Worm (Caenorhabditis elegans) whole organism, L1 larva: ENCODE results near the gene ZK1240.2.
A peak's percentile ranks its signal among the peaks of the same experiment; 100 is the strongest.

Experiments
- C04F5.9 ChIP-seq: sonication (generic microtip); optimal IDR thresholded peaks from 2 replicates; lab custom pipeline; 2016; ENCODE audit warnings: missing genetic modification characterization, missing compliant biosample characterization
- Y116A8C.19 ChIP-seq: sonication (generic microtip); optimal IDR thresholded peaks from 2 replicates; lab custom pipeline; 2016; ENCODE audit warnings: missing compliant biosample characterization, missing genetic modification characterization, borderline replicate concordance
- alr-1 ChIP-seq: fragments of 200-800 bp; sonication (Bioruptor generic); optimal IDR thresholded peaks from 2 replicates; lab custom pipeline; 2018; ENCODE audit warnings: borderline replicate concordance, mild to moderate bottlenecking, missing genetic modification characterization, missing compliant biosample characterization
- aly-2 ChIP-seq: fragments of 150-350 bp; optimal IDR thresholded peaks from 2 replicates; lab custom pipeline; 2014; ENCODE audit warnings: missing biosample characterization, missing genetic modification characterization
- ama-1 ChIP-seq: fragments of 150-350 bp; optimal IDR thresholded peaks from 2 replicates; lab custom pipeline; 2014
- ceh-63 ChIP-seq: fragments of 200-800 bp; sonication (Bioruptor generic); optimal IDR thresholded peaks from 2 replicates; lab custom pipeline; 2018; ENCODE audit warnings: mild to moderate bottlenecking, missing genetic modification characterization, missing compliant biosample characterization
- ces-1 ChIP-seq: fragments of 150-350 bp; optimal IDR thresholded peaks from 2 replicates; lab custom pipeline; 2014; ENCODE audit warnings: missing biosample characterization, missing genetic modification reagents, missing genetic modification characterization
- efl-1 ChIP-seq, 4 experiments: fragments of 150-350 bp; optimal IDR thresholded peaks in 3 of 4; peaks in 1 of 4; 1 replicate in 1 of 4; 2 replicates in 3 of 4; lab custom pipeline; 2014; ENCODE audit warnings: missing biosample characterization in 2 of 4, missing genetic modification characterization in 2 of 4, missing genetic modification reagents in 2 of 4
- efl-3 ChIP-seq: fragments of 200-800 bp; sonication (Bioruptor generic); optimal IDR thresholded peaks from 2 replicates; lab custom pipeline; 2018; ENCODE audit warnings: mild to moderate bottlenecking, missing genetic modification characterization, missing compliant biosample characterization
- egl-13 ChIP-seq: sonication (generic microtip); optimal IDR thresholded peaks from 2 replicates; lab custom pipeline; 2016; ENCODE audit warnings: missing genotype, missing genetic modification reagents, missing genetic modification characterization, missing compliant biosample characterization
- elt-2 ChIP-seq: sonication (generic microtip); optimal IDR thresholded peaks from 2 replicates; lab custom pipeline; 2016; ENCODE audit warnings: missing genetic modification characterization, mild to moderate bottlenecking, inconsistent platforms, missing compliant biosample characterization, missing genetic modification reagents
- elt-3 ChIP-seq, 6 experiments: fragments of 150-350 bp in 1 of 6; sonication (generic microtip); optimal IDR thresholded peaks; 2 replicates each; lab custom pipeline; 2017 to 2018; ENCODE audit warnings: missing biosample characterization in 6 of 6, missing genetic modification characterization in 6 of 6, inconsistent platforms in 1 of 6
- ets-5 ChIP-seq: fragments of 200-800 bp; sonication (Bioruptor generic); IDR thresholded peaks from 2 replicates; pipeline ENCODE4 v1.3.6; 2022; ENCODE audit warnings: missing genetic modification characterization, missing compliant biosample characterization
- fkh-10 ChIP-seq: sonication (generic microtip); optimal IDR thresholded peaks from 2 replicates; lab custom pipeline; 2017; ENCODE audit warnings: missing biosample characterization, missing genetic modification reagents, missing genetic modification characterization
- fkh-4 ChIP-seq: sonication (generic microtip); optimal IDR thresholded peaks from 2 replicates; lab custom pipeline; 2016; ENCODE audit warnings: missing compliant biosample characterization, missing genetic modification characterization, borderline replicate concordance
- grh-1 ChIP-seq: fragments of 200-800 bp; sonication (Bioruptor generic); IDR thresholded peaks from 2 replicates; pipeline ENCODE4 v1.3.6; 2022; ENCODE audit warnings: missing genetic modification reagents, missing genetic modification characterization, missing compliant biosample characterization
- hlh-17 ChIP-seq: fragments of 200-800 bp; sonication (Bioruptor generic); optimal IDR thresholded peaks from 2 replicates; lab custom pipeline; 2018; ENCODE audit warnings: missing genetic modification characterization, mild to moderate bottlenecking, missing compliant biosample characterization, moderate library complexity, borderline replicate concordance
- hlh-4 ChIP-seq: sonication (generic microtip); optimal IDR thresholded peaks from 2 replicates; lab custom pipeline; 2016; ENCODE audit warnings: mild to moderate bottlenecking, missing genetic modification characterization, missing compliant biosample characterization
- hpl-2 ChIP-seq: fragments of 150-350 bp; optimal IDR thresholded peaks from 2 replicates; lab custom pipeline; 2014; ENCODE audit warnings: missing biosample characterization, missing genetic modification reagents, missing genetic modification characterization
- irx-1 ChIP-seq: sonication (generic microtip); optimal IDR thresholded peaks from 2 replicates; lab custom pipeline; 2016; ENCODE audit warnings: missing genetic modification characterization, missing compliant biosample characterization
- lin-13 ChIP-seq: fragments of 150-350 bp; optimal IDR thresholded peaks from 2 replicates; lab custom pipeline; 2014; ENCODE audit warnings: missing biosample characterization, missing genetic modification reagents, missing genetic modification characterization
- lin-15B ChIP-seq: fragments of 150-350 bp; sonication (generic microtip); optimal IDR thresholded peaks from 3 replicates; lab custom pipeline; 2014; ENCODE audit warnings: missing biosample characterization, missing genetic modification characterization
- lin-35 ChIP-seq, 2 experiments: fragments of 150-350 bp; optimal IDR thresholded peaks; 2 replicates each; lab custom pipeline; 2014; ENCODE audit warnings: missing biosample characterization in 2 of 2, missing genetic modification characterization in 2 of 2, missing genetic modification reagents in 2 of 2
- lin-39 ChIP-seq: fragments of 150-350 bp; optimal IDR thresholded peaks from 2 replicates; lab custom pipeline; 2014; ENCODE audit warnings: missing biosample characterization, missing genetic modification reagents, missing genetic modification characterization
- lir-3 ChIP-seq: sonication (generic microtip); optimal IDR thresholded peaks from 2 replicates; lab custom pipeline; 2016; ENCODE audit warnings: mild to moderate bottlenecking, missing genetic modification characterization, moderate library complexity, missing compliant biosample characterization; ENCODE audit not compliant: poor library complexity
- lsy-2 ChIP-seq, 2 experiments: fragments of 150-350 bp; optimal IDR thresholded peaks; 2 replicates each; lab custom pipeline; 2014; ENCODE audit warnings: missing biosample characterization in 2 of 2, missing genetic modification characterization in 2 of 2
- mdl-1 ChIP-seq, 2 experiments: fragments of 150-350 bp; optimal IDR thresholded peaks; 2 replicates each; lab custom pipeline; 2014 to 2017; ENCODE audit warnings: missing biosample characterization in 2 of 2, missing genetic modification characterization in 2 of 2, inconsistent platforms in 1 of 2
- nhr-12 ChIP-seq: sonication (generic microtip); optimal IDR thresholded peaks from 2 replicates; lab custom pipeline; 2017; ENCODE audit warnings: missing biosample characterization, missing genetic modification characterization
- nhr-20 ChIP-seq: sonication (generic microtip); optimal IDR thresholded peaks from 2 replicates; lab custom pipeline; 2016; ENCODE audit warnings: mild to moderate bottlenecking, missing genetic modification characterization, missing compliant biosample characterization
- nhr-237 ChIP-seq: fragments of 150-350 bp; optimal IDR thresholded peaks from 2 replicates; lab custom pipeline; 2014; ENCODE audit warnings: missing biosample characterization, missing genetic modification characterization
- nhr-28 ChIP-seq: fragments of 150-350 bp; optimal IDR thresholded peaks from 2 replicates; lab custom pipeline; 2014; ENCODE audit warnings: missing biosample characterization, missing genetic modification characterization
- nhr-71 ChIP-seq: sonication (generic microtip); optimal IDR thresholded peaks from 2 replicates; lab custom pipeline; 2016; ENCODE audit warnings: mild to moderate bottlenecking, missing genetic modification characterization, moderate library complexity, missing compliant biosample characterization
- nhr-90 ChIP-seq: sonication (generic microtip); optimal IDR thresholded peaks from 2 replicates; lab custom pipeline; 2016; ENCODE audit warnings: mild to moderate bottlenecking, missing genetic modification characterization, missing compliant biosample characterization; ENCODE audit not compliant: poor library complexity
- pqm-1 ChIP-seq: sonication (generic microtip); optimal IDR thresholded peaks from 3 replicates; lab custom pipeline; 2017; ENCODE audit warnings: missing biosample characterization, missing genetic modification characterization
- skn-1 ChIP-seq: fragments of 150-350 bp; optimal IDR thresholded peaks from 2 replicates; lab custom pipeline; 2014; ENCODE audit warnings: missing biosample characterization, missing genetic modification characterization
- snpc-4 ChIP-seq: fragments of 150-350 bp; optimal IDR thresholded peaks from 2 replicates; lab custom pipeline; 2014; ENCODE audit warnings: missing biosample characterization, missing genetic modification characterization
- snu-23 ChIP-seq: sonication (generic microtip); optimal IDR thresholded peaks from 2 replicates; lab custom pipeline; 2016; ENCODE audit warnings: missing genetic modification characterization, missing compliant biosample characterization
- sup-37 ChIP-seq: fragments of 200-800 bp; sonication (Bioruptor generic); optimal IDR thresholded peaks from 2 replicates; lab custom pipeline; 2018; ENCODE audit warnings: mild to moderate bottlenecking, missing genetic modification characterization, missing compliant biosample characterization
- tbx-2 ChIP-seq: sonication (generic microtip); optimal IDR thresholded peaks from 2 replicates; lab custom pipeline; 2016; ENCODE audit warnings: missing genetic modification characterization, missing compliant biosample characterization
- tlp-1 ChIP-seq: fragments of 150-350 bp; optimal IDR thresholded peaks from 2 replicates; lab custom pipeline; 2014; ENCODE audit warnings: missing biosample characterization, missing genetic modification characterization
- unc-86 ChIP-seq: sonication (generic microtip); optimal IDR thresholded peaks from 2 replicates; lab custom pipeline; 2016; ENCODE audit warnings: missing genetic modification characterization, missing compliant biosample characterization
- unc-98 ChIP-seq: fragments of 200-800 bp; sonication (Bioruptor generic); IDR thresholded peaks from 2 replicates; pipeline ENCODE4 v1.3.6; 2022; ENCODE audit warnings: missing genetic modification characterization, missing compliant biosample characterization
- vab-15 ChIP-seq: sonication (generic microtip); optimal IDR thresholded peaks from 2 replicates; lab custom pipeline; 2017; ENCODE audit warnings: missing genotype, mild to moderate bottlenecking, missing genetic modification characterization, missing compliant biosample characterization
- xbp-1 ChIP-seq: sonication (generic microtip); optimal IDR thresholded peaks from 2 replicates; lab custom pipeline; 2016; ENCODE audit warnings: missing genetic modification characterization, missing compliant biosample characterization
- zag-1 ChIP-seq: fragments of 150-350 bp; optimal IDR thresholded peaks from 2 replicates; lab custom pipeline; 2014; ENCODE audit warnings: missing biosample characterization, missing genetic modification characterization

The ZK1240.2 gene

DNA sequence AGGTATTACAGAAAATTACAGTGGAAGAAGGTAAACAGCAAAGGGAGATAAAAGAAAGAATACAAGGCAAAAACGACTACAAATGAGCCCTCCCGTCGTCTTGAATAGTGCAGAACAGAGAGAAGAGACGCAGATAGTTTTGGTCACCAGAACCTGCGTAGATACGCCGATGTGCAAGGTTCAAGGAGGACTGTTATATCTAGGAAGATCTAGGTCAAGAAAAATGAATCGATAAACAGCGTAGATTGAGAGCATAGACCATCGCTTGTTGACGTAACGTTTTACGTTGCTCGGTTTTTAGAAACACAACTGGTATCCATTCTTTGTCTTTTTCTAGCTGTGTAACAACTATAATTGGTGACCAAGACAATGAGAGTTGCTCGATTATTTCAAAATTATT, 22.3 kb upstream of the ZK1240.2 start, which contains the start of gene B0281.5:
B0281.5 (minus strand) TSS at position 101 of the 400 bp plus-strand sequence.
- TF ChIP-seq aly-2 (tag; lab: Kevin White, UChicago): no peak
- no peak for TF ChIP-seq hlh-17 (GFP tag; lab: Kevin White, UChicago)
- no peak for TF ChIP-seq nhr-20
- TF ChIP-seq lin-35 (GFP tag; optimal IDR thresholded peaks at IDR 0.05; lab: Kevin White, UChicago): no peak
- TF ChIP-seq lin-39: no peak
- TF ChIP-seq grh-1 (GFP tag; lab: Robert Waterston, UW): no peak
- no peak for TF ChIP-seq elt-3 (tag; optimal IDR thresholded peaks at IDR 0.05; lab: Kevin White, UChicago)
- TF ChIP-seq nhr-28: no peak
- TF ChIP-seq C04F5.9 (tag; lab: Kevin White, UChicago): no peak
- no peak for TF ChIP-seq irx-1 (tag; lab: Kevin White, UChicago)
- no peak for TF ChIP-seq efl-1 (optimal IDR thresholded peaks at IDR 0.05; lab: Kevin White, UChicago)
- no peak for TF ChIP-seq efl-1 (GFP tag; optimal IDR thresholded peaks at IDR 0.05 in 1 of 2; lab: Kevin White, UChicago)
- TF ChIP-seq tlp-1 (tag; lab: Kevin White, UChicago): no peak
- no peak for TF ChIP-seq lin-15B
- TF ChIP-seq hpl-2: no peak
- TF ChIP-seq mdl-1 (tag; optimal IDR thresholded peaks at IDR 0.05; lab: Kevin White, UChicago): no peak
- no peak for TF ChIP-seq nhr-90 (tag; lab: Kevin White, UChicago)
- TF ChIP-seq unc-86 (tag; lab: Kevin White, UChicago): no peak
- no peak for TF ChIP-seq ets-5 (GFP tag; lab: Robert Waterston, UW)

DNA sequence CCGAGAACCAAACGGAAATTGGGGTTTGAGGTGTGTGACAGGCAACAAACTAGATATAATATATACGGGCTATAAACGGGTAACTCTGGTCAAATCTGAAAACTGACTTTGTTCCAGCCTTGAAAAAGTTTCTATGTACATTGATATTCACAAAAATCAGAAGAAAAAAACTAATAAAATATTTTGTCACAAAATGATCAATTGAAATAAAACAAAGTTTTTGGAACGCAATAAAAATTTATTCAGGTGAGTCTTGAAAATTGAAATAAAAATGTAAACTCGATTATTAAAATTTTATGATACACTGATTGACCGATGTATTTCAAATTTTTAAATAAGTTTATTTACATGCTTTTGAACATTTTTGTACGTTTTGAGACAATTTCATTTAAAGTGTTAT, 20.8 kb upstream of the ZK1240.2 start, which contains the start of gene B0281.6:
B0281.6 (minus strand) TSS at position 101 of the 400 bp plus-strand sequence.
- TF ChIP-seq efl-1 (optimal IDR thresholded peaks at IDR 0.05; lab: Kevin White, UChicago): no peak
- TF ChIP-seq efl-1 (GFP tag; optimal IDR thresholded peaks at IDR 0.05 in 1 of 2; lab: Kevin White, UChicago): peak in 1 of 2 experiments; percentile 22
- TF ChIP-seq nhr-71 (tag; lab: Kevin White, UChicago): no peak
- TF ChIP-seq efl-3: no peak

DNA sequence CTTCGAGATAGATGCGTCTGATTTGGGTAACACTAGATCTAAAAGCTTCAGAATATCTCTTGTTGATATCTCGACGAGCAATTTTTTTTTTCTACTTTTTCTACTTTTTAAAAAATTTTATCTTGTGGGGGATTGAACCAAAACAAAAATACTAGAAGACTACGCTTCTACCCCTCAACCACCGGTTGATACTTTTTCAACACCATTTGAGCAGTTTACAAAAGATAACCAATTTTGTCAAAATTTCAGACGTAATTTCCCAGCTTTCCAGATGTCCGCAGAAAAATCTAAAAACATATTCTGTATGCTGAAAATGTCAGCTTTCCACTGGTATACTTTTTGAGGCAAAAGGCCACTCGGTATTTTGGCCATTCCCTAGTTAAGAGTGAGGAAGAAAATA, 18.6 kb upstream of the ZK1240.2 start:
- no peak for TF ChIP-seq nhr-237 (tag; lab: Kevin White, UChicago)
- TF ChIP-seq zag-1 (tag; lab: Kevin White, UChicago): no peak
- TF ChIP-seq ets-5 (GFP tag; lab: Robert Waterston, UW): no peak
- no peak for TF ChIP-seq nhr-12 (tag; lab: Kevin White, UChicago)
- no peak for TF ChIP-seq snu-23 (GFP tag; lab: Kevin White, UChicago)
- no peak for TF ChIP-seq ceh-63 (GFP tag; lab: Kevin White, UChicago)
- TF ChIP-seq lir-3: no peak
- TF ChIP-seq irx-1 (tag; lab: Kevin White, UChicago): no peak
- TF ChIP-seq ces-1 (GFP tag; lab: Kevin White, UChicago): no peak
- TF ChIP-seq hpl-2: no peak
- no peak for TF ChIP-seq alr-1 (tag; lab: Kevin White, UChicago)
- TF ChIP-seq Y116A8C.19: no peak
- no peak for TF ChIP-seq fkh-4
- no peak for TF ChIP-seq egl-13 (tag; lab: Kevin White, UChicago)
- TF ChIP-seq lin-39: no peak
- no peak for TF ChIP-seq ama-1 (lab: Kevin White, UChicago)
- TF ChIP-seq unc-98 (GFP tag; lab: Robert Waterston, UW): no peak
- TF ChIP-seq hlh-4 (tag; lab: Kevin White, UChicago): no peak

DNA sequence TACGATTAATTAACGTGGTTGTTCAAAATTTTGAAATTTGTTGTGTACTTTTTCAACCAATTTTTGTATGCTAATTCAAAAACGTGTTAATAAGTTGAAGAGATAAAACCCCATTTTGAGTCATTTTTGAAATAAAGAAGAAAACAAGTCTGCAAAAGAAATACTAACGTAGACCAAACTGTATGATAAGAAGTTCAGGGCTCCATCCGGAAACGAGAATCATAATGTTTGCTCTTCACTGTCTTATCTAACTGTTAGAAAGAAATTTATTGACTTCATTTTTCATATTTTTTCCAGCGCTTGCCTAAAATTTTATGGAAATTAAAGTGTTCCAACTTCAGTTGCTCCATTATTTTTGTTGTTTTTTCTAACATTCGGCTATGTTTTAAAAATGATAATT, 17.7 kb upstream of the ZK1240.2 start:
- TF ChIP-seq lin-13 (GFP tag; lab: Kevin White, UChicago) (no peak), sup-37 (GFP tag; lab: Kevin White, UChicago) (no peak), efl-1 (optimal IDR thresholded peaks at IDR 0.05; lab: Kevin White, UChicago) (no peak), efl-1 (GFP tag; optimal IDR thresholded peaks at IDR 0.05 in 1 of 2; lab: Kevin White, UChicago) (peak in 1 of 2 experiments; percentile 85), lsy-2 (tag; optimal IDR thresholded peaks at IDR 0.05; lab: Kevin White, UChicago) (no peak), xbp-1 (tag; lab: Kevin White, UChicago) (no peak), vab-15 (tag; lab: Kevin White, UChicago) (no peak), tbx-2 (no peak), fkh-10 (GFP tag; lab: Kevin White, UChicago) (no peak), elt-2 (peak; percentile 58), skn-1 (tag; lab: Kevin White, UChicago) (no peak), snu-23 (GFP tag; lab: Kevin White, UChicago) (no peak), pqm-1 (no peak), snpc-4 (tag; lab: Kevin White, UChicago) (no peak)
